Fruit fly (Drosophila melanogaster) whole organism, adult: ENCODE data around the gene Srg3.
A peak's percentile ranks its signal among the peaks of the same experiment; 100 is the strongest.

Source experiments
- CG12768 ChIP-seq: fragments of 200-800 bp; sonication (Bioruptor generic); optimal IDR thresholded peaks from 2 replicates; lab custom pipeline; 2017; ENCODE audit warnings: missing biosample characterization, missing genetic modification characterization, mild to moderate bottlenecking, moderate library complexity, missing genetic modification reagents
- CG1620 ChIP-seq: fragments of 200-800 bp; sonication (Bioruptor generic); optimal IDR thresholded peaks from 2 replicates; lab custom pipeline; 2016; ENCODE audit warnings: missing biosample characterization, missing genetic modification characterization
- CG7101 ChIP-seq: fragments of 200-800 bp; sonication (Bioruptor generic); optimal IDR thresholded peaks from 2 replicates; lab custom pipeline; 2018; ENCODE audit warnings: missing biosample characterization, mild to moderate bottlenecking, missing genetic modification characterization, moderate library complexity
- Clk ChIP-seq: fragments of 200-800 bp; sonication (Bioruptor generic); optimal IDR thresholded peaks from 2 replicates; lab custom pipeline; 2017; ENCODE audit warnings: missing biosample characterization, missing genetic modification characterization
- Crg-1 ChIP-seq: fragments of 200-800 bp; sonication (Bioruptor generic); optimal IDR thresholded peaks from 2 replicates; lab custom pipeline; 2016; ENCODE audit warnings: missing biosample characterization, missing genetic modification characterization
- Hr96 ChIP-seq: fragments of 200-800 bp; sonication (Bioruptor generic); optimal IDR thresholded peaks from 2 replicates; lab custom pipeline; 2016; ENCODE audit warnings: missing biosample characterization, missing genetic modification characterization
- Mnt ChIP-seq: fragments of 200-800 bp; sonication (Bioruptor generic); optimal IDR thresholded peaks from 2 replicates; lab custom pipeline; 2016; ENCODE audit warnings: missing biosample characterization, mild to moderate bottlenecking, missing genetic modification characterization
- bab1 ChIP-seq: fragments of 200-800 bp; sonication (Bioruptor generic); optimal IDR thresholded peaks from 3 replicates; lab custom pipeline; 2019; ENCODE audit warnings: missing biosample characterization, mild to moderate bottlenecking, missing genetic modification characterization, moderate library complexity
- cnc ChIP-seq, 2 experiments: fragments of >200 bp; optimal IDR thresholded peaks; 2 replicates each; lab custom pipeline; 2017
- kay ChIP-seq: fragments of 200-800 bp; sonication (Bioruptor generic); peaks from one replicate; lab custom pipeline; 2016; ENCODE audit warnings: missing biosample characterization, missing genetic modification characterization, borderline replicate concordance
- ovo ChIP-seq: fragments of 200-800 bp; sonication (Bioruptor generic); optimal IDR thresholded peaks from 2 replicates; lab custom pipeline; 2016; ENCODE audit warnings: missing biosample characterization, missing genetic modification characterization
- tj ChIP-seq: fragments of 200-800 bp; sonication (Bioruptor generic); optimal IDR thresholded peaks from 3 replicates; lab custom pipeline; 2017; ENCODE audit warnings: missing biosample characterization, mild to moderate bottlenecking, missing genetic modification characterization, moderate library complexity

dm6 chr3L:9468261-9468890 lies 25.3 kb downstream of the Srg3 start:
- TF ChIP-seq Hr96 (GFP tag; lab: Kevin White, UChicago) (no peak), CG7101 (tag; lab: Kevin White, UChicago) (no peak), kay (GFP tag; lab: Kevin White, UChicago) (no peak), ovo (no peak), CG12768 (GFP tag; lab: Kevin White, UChicago) (no peak), tj (GFP tag; lab: Kevin White, UChicago) (no peak), Mnt (GFP tag; lab: Kevin White, UChicago) (no peak), Clk (GFP tag; lab: Kevin White, UChicago) (no peak), cnc (optimal IDR thresholded peaks at IDR 0.05; lab: Kevin White, UChicago) (no peak), bab1 (GFP tag; lab: Kevin White, UChicago) (peak; percentile 3), CG1620 (no peak), Crg-1 (no peak)
